Fruit fly (Drosophila melanogaster): ENCODE measurements around the gene Rbp6.

DNA sequence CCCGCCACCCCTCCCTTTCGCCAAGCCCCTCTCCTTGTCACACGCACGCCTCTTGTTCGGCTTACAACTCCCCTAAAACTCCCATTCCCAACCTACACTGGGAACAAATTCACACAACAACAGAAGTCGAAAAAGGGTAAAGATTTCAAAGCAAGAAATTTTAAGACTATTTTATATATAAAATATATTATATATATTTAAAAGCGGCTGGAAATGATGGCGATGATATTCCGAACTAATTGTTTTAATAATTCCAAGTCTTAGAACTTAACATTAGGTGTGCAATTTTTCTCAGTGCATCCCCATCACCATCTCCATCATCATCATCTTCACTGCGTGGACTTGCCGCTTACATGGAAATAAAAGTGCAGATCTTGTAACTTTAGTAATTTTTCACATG is 11.7 kb downstream of the Rbp6 start:
- TF ChIP-seq foxo (GFP tag; optimal IDR thresholded peaks at IDR 0.05) (no peak), OdsH (GFP tag; optimal IDR thresholded peaks at IDR 0.05) (no peak), Hr78 (GFP tag; optimal IDR thresholded peaks at IDR 0.05) (no peak)
